Fruit fly (Drosophila melanogaster): Measurements from ENCODE around the gene bdl.

The bdl gene

dm6 chr2L:4371516-4372136 lies 47.3 kb downstream of the bdl start (continued):
- no peak for TF ChIP-seq ro (GFP tag; IDR thresholded peaks at IDR 0.05)
- peak in 1 of 2 experiments; percentile 74 for TF ChIP-seq Eip74EF (GFP tag; optimal IDR thresholded peaks at IDR 0.05)
- TF ChIP-seq NC2β (GFP tag; optimal IDR thresholded peaks at IDR 0.05), result peak; percentile 24
- TF ChIP-seq salm (tag; optimal IDR thresholded peaks at IDR 0.05), result peak; percentile 62
- TF ChIP-seq Lpt (GFP tag; optimal IDR thresholded peaks at IDR 0.05), result no peak
- peak; percentile 82 for TF ChIP-seq D19A (tag; optimal IDR thresholded peaks at IDR 0.05)
- peak; percentile 35 for TF ChIP-seq bcd (GFP tag; optimal IDR thresholded peaks at IDR 0.05)
- peak; percentile 59; the same call in 1 of the 2 replicates for TF ChIP-seq CG10959 (GFP tag; IDR thresholded peaks at IDR 0.05)
- TF ChIP-seq aop (GFP tag; IDR thresholded peaks at IDR 0.05), result no peak
- peak; percentile 97 for TF ChIP-seq CG8478 (optimal IDR thresholded peaks at IDR 0.05)
- no peak for TF ChIP-seq gro (GFP tag; optimal IDR thresholded peaks at IDR 0.05)
- TF ChIP-seq PHDP (tag; optimal IDR thresholded peaks at IDR 0.05), result peak; percentile 65
- no peak; the same call in 1 of the 2 replicates for TF ChIP-seq ara (GFP tag; IDR thresholded peaks at IDR 0.05)
- TF ChIP-seq tna (GFP tag; IDR thresholded peaks at IDR 0.05; ENCODE audit: partially characterized antibody), result 0 out of 2 replicates have a peak, but pooled peaks have one; percentile 17
- no peak for TF ChIP-seq jing (GFP tag; optimal IDR thresholded peaks at IDR 0.05)
- TF ChIP-seq NfI (GFP tag; optimal IDR thresholded peaks at IDR 0.05), result peak; percentile 3
- TF ChIP-seq Trl (optimal IDR thresholded peaks at IDR 0.05), result peak; percentile 61 to 95
- TF ChIP-seq Trl (GFP tag; optimal IDR thresholded peaks at IDR 0.05), result peak; percentile 17
- peak; percentile 78 for TF ChIP-seq CG13424 (tag; optimal IDR thresholded peaks at IDR 0.05)
- no peak for TF ChIP-seq peb (GFP tag; IDR thresholded peaks at IDR 0.05)
- TF ChIP-seq CG33213 (GFP tag; optimal IDR thresholded peaks at IDR 0.05), result no peak
- no peak for TF ChIP-seq gt (GFP tag; IDR thresholded peaks at IDR 0.05)
- TF ChIP-seq crol (GFP tag; IDR thresholded peaks at IDR 0.05), result no peak
- TF ChIP-seq CG6175 (GFP tag; IDR thresholded peaks at IDR 0.05), result peak; percentile 51; the same call in 1 of the 3 replicates
- TF ChIP-seq chif (GFP tag; optimal IDR thresholded peaks at IDR 0.05), result peak in 1 of 2 experiments; percentile 20
- peak; percentile 62; the same call in 1 of the 3 replicates for TF ChIP-seq CG7963 (GFP tag; IDR thresholded peaks at IDR 0.05; ENCODE audit: partially characterized antibody)
- no peak for TF ChIP-seq scrt (GFP tag; optimal IDR thresholded peaks at IDR 0.05)
- TF ChIP-seq CG8944 (GFP tag; optimal IDR thresholded peaks at IDR 0.05), result no peak
- peak; percentile 99 for TF ChIP-seq CG4707 (GFP tag; optimal IDR thresholded peaks at IDR 0.05)
- TF ChIP-seq tup (GFP tag; optimal IDR thresholded peaks at IDR 0.05), result no peak
- TF ChIP-seq Elba2 (GFP tag; optimal IDR thresholded peaks at IDR 0.05), result peak; percentile 60
- TF ChIP-seq BtbVII (GFP tag; optimal IDR thresholded peaks at IDR 0.05), result peak; percentile 41
- TF ChIP-seq CG17359 (tag; optimal IDR thresholded peaks at IDR 0.05), result peak; percentile 46
- TF ChIP-seq CG34376 (GFP tag; optimal IDR thresholded peaks at IDR 0.05), result no peak
- peak; percentile 70 for TF ChIP-seq zen (tag; optimal IDR thresholded peaks at IDR 0.05)
- TF ChIP-seq CG14860 (GFP tag; IDR thresholded peaks at IDR 0.05; ENCODE audit: partially characterized antibody), result no peak
- peak; percentile 16 for TF ChIP-seq kah (GFP tag; optimal IDR thresholded peaks at IDR 0.05)
- no peak for TF ChIP-seq Lim3 (GFP tag; IDR thresholded peaks at IDR 0.05)
- no peak for TF ChIP-seq CG3838 (GFP tag; optimal IDR thresholded peaks at IDR 0.05)
- TF ChIP-seq vvl (GFP tag; IDR thresholded peaks at IDR 0.05), result peak; percentile 58
- TF ChIP-seq CG17912 (GFP tag; optimal IDR thresholded peaks at IDR 0.05), result no peak
- TF ChIP-seq CG3163 (GFP tag; optimal IDR thresholded peaks at IDR 0.05), result no peak
- TF ChIP-seq HLH54F (GFP tag; optimal IDR thresholded peaks at IDR 0.05), result no peak
- peak; percentile 44; the same call in 1 of the 3 replicates for TF ChIP-seq dysf (GFP tag; IDR thresholded peaks at IDR 0.05)
- TF ChIP-seq MBD-R2 (GFP tag; IDR thresholded peaks at IDR 0.05), result no peak
- TF ChIP-seq pros (GFP tag; optimal IDR thresholded peaks at IDR 0.05), result peak; percentile 77
- peak; percentile 47; the same call in 1 of the 2 replicates for TF ChIP-seq CG8765 (GFP tag; IDR thresholded peaks at IDR 0.05)
- peak; percentile 75 for TF ChIP-seq CG7839 (tag; optimal IDR thresholded peaks at IDR 0.05)
- TF ChIP-seq chinmo (GFP tag; IDR thresholded peaks at IDR 0.05; ENCODE audit: partially characterized antibody), result peak; percentile 99
- TF ChIP-seq CG15514 (GFP tag; optimal IDR thresholded peaks at IDR 0.05), result peak; percentile 15

Data from whole organism, embryonic.